Fruit fly (Drosophila melanogaster): ENCODE data around the gene colt.
A peak's percentile ranks its signal among the peaks of the same experiment; 100 is the strongest.

colt gene

dm6 chr2L:2720368-2720767 lies 49.5 kb downstream of the colt start (continued):
- TF ChIP-seq CG12391 (tag; optimal IDR thresholded peaks at IDR 0.05) = peak; percentile 15
- no peak for TF ChIP-seq Adf1 (GFP tag; IDR thresholded peaks at IDR 0.05)
- TF ChIP-seq Lim3 (GFP tag; IDR thresholded peaks at IDR 0.05) = no peak
- no peak for TF ChIP-seq CG17802 (tag; optimal IDR thresholded peaks at IDR 0.05)
- no peak for TF ChIP-seq Ravus (GFP tag; IDR thresholded peaks at IDR 0.05)
- no peak for TF ChIP-seq emc (GFP tag; optimal IDR thresholded peaks at IDR 0.05)
- TF ChIP-seq rib (GFP tag; IDR thresholded peaks at IDR 0.05) = no peak
- TF ChIP-seq CG7372 (GFP tag; IDR thresholded peaks at IDR 0.05) = no peak
- TF ChIP-seq chinmo (GFP tag; IDR thresholded peaks at IDR 0.05; ENCODE audit: partially characterized antibody) = no peak
- TF ChIP-seq CG1024 (GFP tag; IDR thresholded peaks at IDR 0.05) = no peak
- no peak for TF ChIP-seq CG13123 (GFP tag; optimal IDR thresholded peaks at IDR 0.05)
- no peak for TF ChIP-seq jing (GFP tag; optimal IDR thresholded peaks at IDR 0.05)
- TF ChIP-seq CG3726 (GFP tag; IDR thresholded peaks at IDR 0.05) = no peak
- peak; percentile 44; the same call in 1 of the 2 replicates for TF ChIP-seq CG14014 (GFP tag; IDR thresholded peaks at IDR 0.05)
- TF ChIP-seq NFAT (GFP tag; IDR thresholded peaks at IDR 0.05) = no peak
- TF ChIP-seq bbx (GFP tag; IDR thresholded peaks at IDR 0.05; ENCODE audit: partially characterized antibody) = no peak
- no peak for TF ChIP-seq CG17568 (GFP tag; optimal IDR thresholded peaks at IDR 0.05)
- 0 out of 2 replicates have a peak, but pooled peaks have one; percentile 9 for TF ChIP-seq E2f2 (GFP tag; IDR thresholded peaks at IDR 0.05)
- no peak for TF ChIP-seq pita (GFP tag; optimal IDR thresholded peaks at IDR 0.05)
- TF ChIP-seq mirr (GFP tag; optimal IDR thresholded peaks at IDR 0.05) = no peak
- TF ChIP-seq crc (GFP tag; optimal IDR thresholded peaks at IDR 0.05) = no peak
- no peak for TF ChIP-seq insv (GFP tag; optimal IDR thresholded peaks at IDR 0.05)
- TF ChIP-seq CHES-1-like (GFP tag; optimal IDR thresholded peaks at IDR 0.05) = no peak
- no peak; the same call in 2 of the 3 replicates for TF ChIP-seq dysf (GFP tag; IDR thresholded peaks at IDR 0.05)
- no peak for TF ChIP-seq Sry-β (GFP tag; optimal IDR thresholded peaks at IDR 0.05)
- no peak for TF ChIP-seq Tbp (GFP tag; optimal IDR thresholded peaks at IDR 0.05)
- TF ChIP-seq oc (tag; optimal IDR thresholded peaks at IDR 0.05) = no peak
- no peak for TF ChIP-seq dm (GFP tag; optimal IDR thresholded peaks at IDR 0.05)
- no peak for TF ChIP-seq D (optimal IDR thresholded peaks at IDR 0.05)
- no peak for TF ChIP-seq D (GFP tag; optimal IDR thresholded peaks at IDR 0.05)
- TF ChIP-seq Camta (GFP tag; optimal IDR thresholded peaks at IDR 0.05) = no peak
- no peak for TF ChIP-seq Dref (GFP tag; IDR thresholded peaks at IDR 0.05)
- peak; percentile 27 for TF ChIP-seq CG9817 (tag; optimal IDR thresholded peaks at IDR 0.05)
- no peak for TF ChIP-seq bsh (GFP tag; optimal IDR thresholded peaks at IDR 0.05)
- TF ChIP-seq chn (GFP tag; optimal IDR thresholded peaks at IDR 0.05) = no peak
- no peak for TF ChIP-seq corto (GFP tag; optimal IDR thresholded peaks at IDR 0.05)
- no peak for TF ChIP-seq CG12071 (GFP tag; optimal IDR thresholded peaks at IDR 0.05)
- TF ChIP-seq Sin3A (optimal IDR thresholded peaks at IDR 0.05) = no peak
- TF ChIP-seq CG5180 (GFP tag; optimal IDR thresholded peaks at IDR 0.05) = no peak
- TF ChIP-seq grn (GFP tag; optimal IDR thresholded peaks at IDR 0.05) = no peak
- TF ChIP-seq lab (GFP tag; optimal IDR thresholded peaks at IDR 0.05) = peak; percentile 51
- no peak for TF ChIP-seq her (GFP tag; optimal IDR thresholded peaks at IDR 0.05)
- no peak for TF ChIP-seq Dad (GFP tag; optimal IDR thresholded peaks at IDR 0.05)
- no peak for TF ChIP-seq Bdp1 (GFP tag; optimal IDR thresholded peaks at IDR 0.05)
- TF ChIP-seq psq (GFP tag; optimal IDR thresholded peaks at IDR 0.05) = no peak
- TF ChIP-seq Ssrp (tag; optimal IDR thresholded peaks at IDR 0.05) = no peak
- TF ChIP-seq B-H1 (GFP tag; IDR thresholded peaks at IDR 0.05) = no peak
- no peak for TF ChIP-seq wor (GFP tag; IDR thresholded peaks at IDR 0.05)
- no peak for TF ChIP-seq sr (GFP tag; IDR thresholded peaks at IDR 0.05)
- TF ChIP-seq Gsc (GFP tag; IDR thresholded peaks at IDR 0.05) = no peak
- no peak for TF ChIP-seq onecut (GFP tag; IDR thresholded peaks at IDR 0.05)
- no peak for TF ChIP-seq CG8290 (GFP tag; optimal IDR thresholded peaks at IDR 0.05)
- TF ChIP-seq CG8290 (tag; optimal IDR thresholded peaks at IDR 0.05) = peak in 1 of 2 experiments; percentile 1
- no peak for TF ChIP-seq jumu (GFP tag; optimal IDR thresholded peaks at IDR 0.05)
